Worm (Caenorhabditis elegans) whole organism, late embryonic: ENCODE results near the gene C54D10.13.

Source experiments
- ama-1 ChIP-seq: fragments of 150-350 bp; optimal IDR thresholded peaks from 2 replicates; lab custom pipeline; 2014
- ceh-2 ChIP-seq: sonication (generic microtip); optimal IDR thresholded peaks from 2 replicates; lab custom pipeline; 2016; ENCODE audit warnings: missing genotype, missing genetic modification characterization, missing compliant biosample characterization
- elt-2 ChIP-seq: sonication (generic microtip); optimal IDR thresholded peaks from 2 replicates; lab custom pipeline; 2016; ENCODE audit warnings: missing genetic modification reagents, missing genetic modification characterization, missing compliant biosample characterization
- nhr-11 ChIP-seq: fragments of 150-350 bp; optimal IDR thresholded peaks from 2 replicates; lab custom pipeline; 2014; ENCODE audit warnings: missing biosample characterization, missing genetic modification characterization

- TF ChIP-seq elt-2 (tag; lab: Kevin White, UChicago) (no peak), ama-1 (lab: Kevin White, UChicago) (no peak), ceh-2 (no peak), nhr-11 (tag; lab: Kevin White, UChicago) (no peak)
Observed at ce11 chrV:12429039-12429438, 3.0 kb downstream of the C54D10.13 start, which contains the start of gene C54D10.5.
